Worm (Caenorhabditis elegans): Measurements from ENCODE around the gene selt-1.1.

ce11 chrX:11517433-11517832 lies 28.9 kb downstream of the selt-1.1 start:
- no peak for TF ChIP-seq flt-1 (GFP tag; IDR thresholded peaks at IDR 0.05)
- no peak for TF ChIP-seq ama-1 (optimal IDR thresholded peaks at IDR 0.05)
- no peak for TF ChIP-seq hmg-4 (GFP tag; optimal IDR thresholded peaks at IDR 0.05)
- no peak for TF ChIP-seq sea-1 (GFP tag; conservative IDR thresholded peaks at IDR 0.05)
- TF ChIP-seq aly-1 (tag; optimal IDR thresholded peaks at IDR 0.05), result no peak
- TF ChIP-seq hmbx-1 (tag; optimal IDR thresholded peaks at IDR 0.05), result no peak
- TF ChIP-seq ceh-13 (GFP tag; optimal IDR thresholded peaks at IDR 0.05), result no peak
- TF ChIP-seq tra-4 (tag; optimal IDR thresholded peaks at IDR 0.05), result no peak
- no peak for TF ChIP-seq tbx-11 (GFP tag; IDR thresholded peaks at IDR 0.05)
- no peak for TF ChIP-seq ets-7 (tag; optimal IDR thresholded peaks at IDR 0.05)
- no peak for TF ChIP-seq tbx-37 (GFP tag; conservative IDR thresholded peaks at IDR 0.05)
- no peak for TF ChIP-seq F13C5.2 (tag; optimal IDR thresholded peaks at IDR 0.05)
- no peak for TF ChIP-seq pes-1 (GFP tag; IDR thresholded peaks at IDR 0.05)
- TF ChIP-seq B0310.2 (tag; optimal IDR thresholded peaks at IDR 0.05), result no peak
